Worm (Caenorhabditis elegans): ENCODE data around the gene Y45F10D.15.

Gene Y45F10D.15

ce11 chrIV:13782319-13782718, 38.4 kb downstream of the Y45F10D.15 start (continued):
- TF ChIP-seq nfya-2 (GFP tag; IDR thresholded peaks at IDR 0.05) (no peak), rec-8 (tag; optimal IDR thresholded peaks at IDR 0.05) (no peak), athp-1 (tag; optimal IDR thresholded peaks at IDR 0.05) (peak; percentile 26), ceh-58 (GFP tag; IDR thresholded peaks at IDR 0.05) (no peak), lag-1 (GFP tag; IDR thresholded peaks at IDR 0.05) (no peak), B0035.1 (tag; optimal IDR thresholded peaks at IDR 0.05) (no peak), zfh-2 (GFP tag; conservative IDR thresholded peaks at IDR 0.05) (no peak), ama-1 (optimal IDR thresholded peaks at IDR 0.05) (no peak), ama-1 (GFP tag; optimal IDR thresholded peaks at IDR 0.05) (peak in 1 of 2 experiments; percentile 19), ekl-4 (GFP tag; IDR thresholded peaks at IDR 0.05) (no peak), chd-7 (tag; optimal IDR thresholded peaks at IDR 0.05) (no peak), T26A5.8 (tag; optimal IDR thresholded peaks at IDR 0.05) (no peak), lin-26 (GFP tag; IDR thresholded peaks at IDR 0.05) (no peak), T07F8.4 (tag; optimal IDR thresholded peaks at IDR 0.05) (no peak), madf-8 (GFP tag; conservative IDR thresholded peaks at IDR 0.05) (no peak), tbp1 (GFP tag; optimal IDR thresholded peaks at IDR 0.05) (no peak), bed-2 (GFP tag; IDR thresholded peaks at IDR 0.05) (no peak), pha-4 (tag; optimal IDR thresholded peaks at IDR 0.05) (no peak), tbx-9 (tag; optimal IDR thresholded peaks at IDR 0.05; ENCODE audit: borderline replicate concordance) (no peak), nhr-90 (tag; optimal IDR thresholded peaks at IDR 0.05) (no peak), Y56A3A.18 (GFP tag; IDR thresholded peaks at IDR 0.05) (no peak), fkh-3 (tag; optimal IDR thresholded peaks at IDR 0.05) (no peak), ztf-28 (GFP tag; IDR thresholded peaks at IDR 0.05) (no peak), atf-7 (tag; optimal IDR thresholded peaks at IDR 0.05) (no peak), dox-1 (GFP tag; IDR thresholded peaks at IDR 0.05) (no peak), aptf-2 (GFP tag; conservative IDR thresholded peaks at IDR 0.05) (no peak), F10E7.11 (tag; optimal IDR thresholded peaks at IDR 0.05) (no peak), rcor-1 (GFP tag; IDR thresholded peaks at IDR 0.05) (no peak), lsy-27 (tag; optimal IDR thresholded peaks at IDR 0.05; ENCODE audit: borderline replicate concordance, insufficient read depth) (no peak), F49E8.2 (tag; optimal IDR thresholded peaks at IDR 0.05; ENCODE audit: insufficient read depth) (no peak), ceh-27 (GFP tag; optimal IDR thresholded peaks at IDR 0.05) (no peak), ceh-40 (GFP tag; IDR thresholded peaks at IDR 0.05) (no peak), K12H6.12 (tag; optimal IDR thresholded peaks at IDR 0.05) (no peak), unc-130 (GFP tag; optimal IDR thresholded peaks at IDR 0.05) (no peak), B0261.1 (tag; optimal IDR thresholded peaks at IDR 0.05) (no peak), dpff-1 (tag; optimal IDR thresholded peaks at IDR 0.05) (no peak), lin-35 (GFP tag; optimal IDR thresholded peaks at IDR 0.05) (no peak), repo-1 (tag; optimal IDR thresholded peaks at IDR 0.05) (no peak), rpc-1 (optimal IDR thresholded peaks at IDR 0.05) (no peak), rpc-1 (tag; optimal IDR thresholded peaks at IDR 0.05) (no peak), F57C9.4 (tag; optimal IDR thresholded peaks at IDR 0.05) (no peak), mxl-1 (tag; optimal IDR thresholded peaks at IDR 0.05) (no peak), nhr-27 (tag; optimal IDR thresholded peaks at IDR 0.05) (no peak), ztf-25 (GFP tag; IDR thresholded peaks at IDR 0.05) (no peak), nhr-120 (GFP tag; IDR thresholded peaks at IDR 0.05) (no peak)
